Worm (Caenorhabditis elegans) whole organism, L4/young adult: ENCODE measurements around the gene nhr-15.

ENCODE experiments used
- W03F9.2 ChIP-seq: fragments of 150-350 bp; optimal IDR thresholded peaks from 2 replicates; lab custom pipeline; 2014; ENCODE audit warnings: missing biosample characterization, missing genetic modification characterization
- dao-5 ChIP-seq: sonication (generic microtip); optimal IDR thresholded peaks from 2 replicates; lab custom pipeline; 2016; ENCODE audit warnings: missing genotype, missing genetic modification characterization, moderate library complexity, missing compliant biosample characterization
- him-1 ChIP-seq: sonication (generic microtip); optimal IDR thresholded peaks from 2 replicates; lab custom pipeline; 2016; ENCODE audit warnings: missing genotype, missing genetic modification reagents, missing genetic modification characterization, missing compliant biosample characterization

- no peak for TF ChIP-seq him-1 (tag; lab: Kevin White, UChicago)
- TF ChIP-seq dao-5 (tag; lab: Kevin White, UChicago) = no peak
- TF ChIP-seq W03F9.2 (tag; lab: Kevin White, UChicago) = no peak
Observed at ce11 chrV:373192-373591, 60.7 kb downstream of the nhr-15 start.
